Fruit fly (Drosophila melanogaster) whole organism, embryonic: Measurements from ENCODE around the gene Kr-h2.

Experiments
- CG10267 ChIP-seq: fragments of 200-800 bp; sonication (Bioruptor generic); optimal IDR thresholded peaks from 2 replicates; lab custom pipeline; 2018; ENCODE audit warnings: missing biosample characterization, mild to moderate bottlenecking, missing genetic modification characterization, moderate library complexity
- CG10321 ChIP-seq: fragments of 200-800 bp; sonication (Bioruptor generic); IDR thresholded peaks from 2 replicates; pipeline ENCODE4 v1.3.6; 2022; ENCODE audit warnings: missing biosample characterization, missing genetic modification characterization
- CG10654 ChIP-seq: fragments of 200-800 bp; sonication (Bioruptor generic); optimal IDR thresholded peaks from 2 replicates; lab custom pipeline; 2016; ENCODE audit warnings: missing biosample characterization, missing genetic modification characterization
- CG10959 ChIP-seq: fragments of 200-800 bp; sonication (Bioruptor generic); IDR thresholded peaks from 2 replicates; pipeline ENCODE4 v1.3.6; 2022; ENCODE audit warnings: missing biosample characterization, missing genetic modification characterization
- CG11456 ChIP-seq: fragments of 200-800 bp; sonication (Bioruptor generic); IDR thresholded peaks from 3 replicates; pipeline ENCODE4 v1.3.6; 2022; ENCODE audit warnings: missing biosample characterization, missing genetic modification characterization
- CG11560 ChIP-seq: fragments of 200-800 bp; sonication (Bioruptor generic); IDR thresholded peaks from 3 replicates; pipeline ENCODE4 v1.3.6; 2022; ENCODE audit warnings: missing biosample characterization, missing genetic modification characterization
- CG13296 ChIP-seq: fragments of 200-800 bp; sonication (Bioruptor generic); optimal IDR thresholded peaks from 3 replicates; lab custom pipeline; 2018; ENCODE audit warnings: missing biosample characterization, mild to moderate bottlenecking, missing genetic modification characterization
- CG14441 ChIP-seq: fragments of 200-800 bp; sonication (Bioruptor generic); IDR thresholded peaks from 2 replicates; pipeline ENCODE4 v1.3.6; 2022; ENCODE audit warnings: missing biosample characterization, missing genetic modification characterization
- CG15011 ChIP-seq: fragments of 200-800 bp; sonication (Bioruptor generic); optimal IDR thresholded peaks from 3 replicates; lab custom pipeline; 2018; ENCODE audit warnings: missing biosample characterization, mild to moderate bottlenecking, missing genetic modification characterization
- CG30020 ChIP-seq: fragments of 200-800 bp; optimal IDR thresholded peaks from 2 replicates; lab custom pipeline; 2019; ENCODE audit warnings: missing biosample characterization, mild to moderate bottlenecking, missing genetic modification characterization, moderate library complexity
- CG3065 ChIP-seq: fragments of 200-800 bp; sonication (Bioruptor generic); optimal IDR thresholded peaks from 2 replicates; lab custom pipeline; 2016; ENCODE audit warnings: missing biosample characterization, missing genetic modification characterization
- CG31365 ChIP-seq: fragments of 200-800 bp; sonication (Bioruptor generic); optimal IDR thresholded peaks from 2 replicates; lab custom pipeline; 2018; ENCODE audit warnings: missing biosample characterization, mild to moderate bottlenecking, missing genetic modification characterization
- CG3838 ChIP-seq: fragments of 200-800 bp; sonication (Bioruptor generic); optimal IDR thresholded peaks from 3 replicates; lab custom pipeline; 2016; ENCODE audit warnings: missing biosample characterization, missing genetic modification characterization
- CG3847 ChIP-seq: fragments of 200-800 bp; sonication (Bioruptor generic); IDR thresholded peaks from 2 replicates; pipeline ENCODE4 v1.3.6; 2022; ENCODE audit warnings: missing biosample characterization, missing genetic modification characterization
- CG4360 ChIP-seq: fragments of 200-800 bp; sonication (Bioruptor generic); IDR thresholded peaks from 2 replicates; pipeline ENCODE4 v1.3.6; 2022; ENCODE audit warnings: missing biosample characterization, missing genetic modification characterization
- CG6683 ChIP-seq: fragments of 200-800 bp; sonication (Bioruptor generic); optimal IDR thresholded peaks from 2 replicates; lab custom pipeline; 2017; ENCODE audit warnings: missing biosample characterization, mild to moderate bottlenecking, missing genetic modification characterization, missing genetic modification reagents
- CG7556 ChIP-seq: fragments of 200-800 bp; sonication (Bioruptor generic); optimal IDR thresholded peaks from 2 replicates; lab custom pipeline; 2017; ENCODE audit warnings: missing biosample characterization, mild to moderate bottlenecking, missing genetic modification characterization
- CG7745 ChIP-seq: fragments of 200-800 bp; sonication (Bioruptor generic); optimal IDR thresholded peaks from 2 replicates; lab custom pipeline; 2018; ENCODE audit warnings: missing biosample characterization, mild to moderate bottlenecking, missing genetic modification characterization, moderate library complexity
- CHES-1-like ChIP-seq: fragments of 200-800 bp; sonication (Bioruptor generic); optimal IDR thresholded peaks from 2 replicates; lab custom pipeline; 2016; ENCODE audit warnings: missing biosample characterization, missing genetic modification characterization
- CkIIα-i1 ChIP-seq: fragments of 200-800 bp; sonication (Bioruptor generic); IDR thresholded peaks from 2 replicates; pipeline ENCODE4 v1.3.6; 2022; ENCODE audit warnings: missing biosample characterization, missing genetic modification characterization
- Dfd ChIP-seq, 2 experiments: fragments of >200 bp; optimal IDR thresholded peaks; 2 replicates each; lab custom pipeline; 2017; ENCODE audit warnings: missing biosample characterization in 2 of 2, missing genetic modification characterization in 2 of 2
- Doc2 ChIP-seq: fragments of 200-800 bp; sonication (Bioruptor generic); IDR thresholded peaks from 2 replicates; pipeline ENCODE4 v1.3.6; 2022; ENCODE audit warnings: missing biosample characterization, missing genetic modification characterization
- Dp ChIP-seq: fragments of 200-800 bp; sonication (Bioruptor generic); optimal IDR thresholded peaks from 2 replicates; lab custom pipeline; 2018; ENCODE audit warnings: missing biosample characterization, mild to moderate bottlenecking, missing genetic modification characterization, moderate library complexity
- Eip74EF ChIP-seq, 2 experiments: fragments of 200-800 bp in 1 of 2; fragments of >200 bp in 1 of 2; sonication (Bioruptor generic) in 1 of 2; optimal IDR thresholded peaks; 2 replicates each; lab custom pipeline; 2017 to 2019; ENCODE audit warnings: missing biosample characterization in 2 of 2, missing genetic modification characterization in 2 of 2, mild to moderate bottlenecking in 1 of 2, moderate library complexity in 1 of 2
- Fer2 ChIP-seq: fragments of 200-800 bp; sonication (Bioruptor generic); optimal IDR thresholded peaks from 2 replicates; lab custom pipeline; 2018; ENCODE audit warnings: missing biosample characterization, mild to moderate bottlenecking, missing genetic modification characterization, moderate library complexity
- Fer3 ChIP-seq: fragments of 200-800 bp; sonication (Bioruptor generic); optimal IDR thresholded peaks from 2 replicates; lab custom pipeline; 2018; ENCODE audit warnings: missing biosample characterization, mild to moderate bottlenecking, missing genetic modification characterization, moderate library complexity
- Hr39 ChIP-seq: fragments of >200 bp; optimal IDR thresholded peaks from 2 replicates; lab custom pipeline; 2017
- Mad ChIP-seq: fragments of 200-800 bp; sonication (Bioruptor generic); optimal IDR thresholded peaks from 2 replicates; lab custom pipeline; 2016; ENCODE audit warnings: missing biosample characterization, missing genetic modification characterization
- Meics ChIP-seq: fragments of 200-800 bp; sonication (Bioruptor generic); optimal IDR thresholded peaks from 2 replicates; lab custom pipeline; 2017; ENCODE audit warnings: missing biosample characterization, mild to moderate bottlenecking, missing genetic modification characterization
- NfI ChIP-seq: fragments of 200-800 bp; sonication (Bioruptor generic); optimal IDR thresholded peaks from 3 replicates; lab custom pipeline; 2018; ENCODE audit warnings: missing biosample characterization, mild to moderate bottlenecking, missing genetic modification characterization, moderate library complexity
- Side ChIP-seq: fragments of 200-800 bp; sonication (Bioruptor generic); optimal IDR thresholded peaks from 2 replicates; lab custom pipeline; 2016; ENCODE audit warnings: missing biosample characterization, missing genetic modification characterization
- br ChIP-seq: fragments of >200 bp; optimal IDR thresholded peaks from 2 replicates; lab custom pipeline; 2017
- cato ChIP-seq: fragments of 200-800 bp; sonication (Bioruptor generic); optimal IDR thresholded peaks from 2 replicates; lab custom pipeline; 2016; ENCODE audit warnings: missing biosample characterization, missing genetic modification characterization, borderline replicate concordance
- corto ChIP-seq: fragments of 200-800 bp; sonication (Bioruptor generic); optimal IDR thresholded peaks from 2 replicates; lab custom pipeline; 2016; ENCODE audit warnings: missing biosample characterization, mild to moderate bottlenecking, missing genetic modification characterization, moderate library complexity
- cwo ChIP-seq: fragments of 200-800 bp; sonication (Bioruptor generic); optimal IDR thresholded peaks from 3 replicates; lab custom pipeline; 2017; ENCODE audit warnings: missing biosample characterization, missing genetic modification characterization, mild to moderate bottlenecking, moderate library complexity, missing genetic modification reagents
- danr ChIP-seq: fragments of 200-800 bp; sonication (Bioruptor generic); IDR thresholded peaks from 2 replicates; pipeline ENCODE4 v1.3.6; 2022; ENCODE audit warnings: missing biosample characterization, missing genetic modification characterization
- dysf ChIP-seq: fragments of 200-800 bp; sonication (Bioruptor generic); IDR thresholded peaks from 3 replicates; pipeline ENCODE4 v1.3.6; 2022; ENCODE audit warnings: missing biosample characterization, missing genetic modification characterization
- ewg ChIP-seq: fragments of 200-800 bp; sonication (Bioruptor generic); optimal IDR thresholded peaks from 3 replicates; lab custom pipeline; 2017; ENCODE audit warnings: mild to moderate bottlenecking, missing biosample characterization, missing genetic modification reagents, missing genetic modification characterization
- fd102C ChIP-seq: fragments of 200-800 bp; sonication (Bioruptor generic); optimal IDR thresholded peaks from 2 replicates; lab custom pipeline; 2018; ENCODE audit warnings: missing biosample characterization, mild to moderate bottlenecking, missing genetic modification characterization, moderate library complexity
- kay ChIP-seq: fragments of 200-800 bp; sonication (Bioruptor generic); optimal IDR thresholded peaks from 2 replicates; lab custom pipeline; 2016; ENCODE audit warnings: missing biosample characterization, missing genetic modification characterization
- kni ChIP-seq: fragments of 200-800 bp; sonication (Bioruptor generic); optimal IDR thresholded peaks from 3 replicates; lab custom pipeline; 2017; ENCODE audit warnings: mild to moderate bottlenecking, missing biosample characterization, missing genetic modification reagents, missing genetic modification characterization
- knrl ChIP-seq: fragments of 200-800 bp; sonication (Bioruptor generic); IDR thresholded peaks from 3 replicates; pipeline ENCODE4 v1.3.6; 2022; ENCODE audit warnings: missing biosample characterization, missing genetic modification characterization; ENCODE audit not compliant: partially characterized antibody
- nerfin-1 ChIP-seq: fragments of 200-800 bp; sonication (Bioruptor generic); optimal IDR thresholded peaks from 3 replicates; lab custom pipeline; 2019; ENCODE audit warnings: missing biosample characterization, mild to moderate bottlenecking, missing genetic modification characterization, moderate library complexity
- odd ChIP-seq: fragments of 200-800 bp; sonication (Bioruptor generic); optimal IDR thresholded peaks from 2 replicates; lab custom pipeline; 2017; ENCODE audit warnings: missing biosample characterization, mild to moderate bottlenecking, missing genetic modification characterization
- psq ChIP-seq: fragments of 200-800 bp; sonication (Bioruptor generic); optimal IDR thresholded peaks from 2 replicates; lab custom pipeline; 2017; ENCODE audit warnings: missing biosample characterization, missing genetic modification characterization
- row ChIP-seq: fragments of 200-800 bp; sonication (Bioruptor generic); IDR thresholded peaks from 3 replicates; pipeline ENCODE4 v1.3.6; 2022; ENCODE audit warnings: missing biosample characterization, missing genetic modification characterization
- sr ChIP-seq: fragments of 200-800 bp; sonication (Bioruptor generic); IDR thresholded peaks from 3 replicates; pipeline ENCODE4 v1.3.6; 2022; ENCODE audit warnings: missing biosample characterization, missing genetic modification characterization
- tup ChIP-seq: fragments of 200-800 bp; sonication (Bioruptor generic); optimal IDR thresholded peaks from 2 replicates; lab custom pipeline; 2016; ENCODE audit warnings: missing biosample characterization, mild to moderate bottlenecking, missing genetic modification characterization, moderate library complexity
- z ChIP-seq: fragments of 200-800 bp; sonication (Bioruptor generic); IDR thresholded peaks from 3 replicates; pipeline ENCODE4 v1.3.6; 2022; ENCODE audit warnings: missing biosample characterization, missing genetic modification characterization
- zfh1 ChIP-seq: fragments of 200-800 bp; sonication (Bioruptor generic); IDR thresholded peaks from 3 replicates; pipeline ENCODE4 v1.3.6; 2022; ENCODE audit warnings: missing biosample characterization, missing genetic modification characterization

Gene Kr-h2

dm6 chr2L:6062382-6063082 lies 8.3 kb upstream of the Kr-h2 start, which contains the start of the genes ND-51 and CG13994 (continued):
- TF ChIP-seq CG15011 (GFP tag; lab: Kevin White, UChicago) (no peak), kni (GFP tag; lab: Kevin White, UChicago) (peak; percentile 75), CkIIα-i1 (GFP tag; lab: Robert Waterston, UW) (no peak), Mad (GFP tag; lab: Kevin White, UChicago) (peak; percentile 93), nerfin-1 (tag; lab: Kevin White, UChicago) (peak; percentile 71), CG3847 (peak; percentile 88), Eip74EF (GFP tag; optimal IDR thresholded peaks at IDR 0.05; lab: Kevin White, UChicago) (no peak), CG4360 (GFP tag; lab: Robert Waterston, UW) (0 out of 2 replicates have a peak, but pooled peaks have one; percentile 45), CG13296 (GFP tag; lab: Kevin White, UChicago) (peak; percentile 80), Dp (GFP tag; lab: Kevin White, UChicago) (peak; percentile 15), cato (GFP tag; lab: Kevin White, UChicago) (peak; percentile 40), danr (no peak), tup (peak; percentile 75), Fer2 (tag; lab: Kevin White, UChicago) (peak; percentile 82), CG3838 (GFP tag; lab: Kevin White, UChicago) (peak; percentile 70), CG3065 (GFP tag; lab: Kevin White, UChicago) (peak; percentile 43), knrl (peak; percentile 50; the same call in 2 of the 3 replicates), CG6683 (GFP tag; lab: Kevin White, UChicago) (peak; percentile 44), CG10959 (GFP tag; lab: Robert Waterston, UW) (peak; percentile 59), Meics (GFP tag; lab: Kevin White, UChicago) (peak; percentile 79), cwo (peak; percentile 70), CG11456 (peak; percentile 86), CG30020 (peak; percentile 97), br (lab: Kevin White, UChicago) (no peak), ewg (peak; percentile 87), row (GFP tag; lab: Robert Waterston, UW) (peak; percentile 95), Side (peak; percentile 82), Fer3 (tag; lab: Kevin White, UChicago) (peak; percentile 83), fd102C (GFP tag; lab: Kevin White, UChicago) (no peak), CG11560 (tag; lab: Robert Waterston, UW) (peak; percentile 59; the same call in 2 of the 3 replicates), Doc2 (GFP tag; lab: Robert Waterston, UW) (no peak), CHES-1-like (peak; percentile 79), psq (peak; percentile 17), zfh1 (GFP tag; lab: Robert Waterston, UW) (peak; percentile 87), CG14441 (GFP tag; lab: Robert Waterston, UW) (peak; percentile 83), kay (GFP tag; lab: Kevin White, UChicago) (peak; percentile 31), corto (GFP tag; lab: Kevin White, UChicago) (no peak), CG10267 (tag; lab: Kevin White, UChicago) (peak; percentile 79), z (GFP tag; lab: Robert Waterston, UW) (no peak), CG7556 (GFP tag; lab: Kevin White, UChicago) (peak; percentile 61), CG7745 (tag; lab: Kevin White, UChicago) (peak; percentile 74), Dfd (GFP tag; optimal IDR thresholded peaks at IDR 0.05; lab: Kevin White, UChicago) (no peak), CG31365 (tag; lab: Kevin White, UChicago) (no peak), odd (GFP tag; lab: Kevin White, UChicago) (no peak), CG10654 (GFP tag; lab: Kevin White, UChicago) (peak; percentile 86), NfI (GFP tag; lab: Kevin White, UChicago) (peak; percentile 87), sr (peak; percentile 45; the same call in 1 of the 3 replicates), Hr39 (lab: Kevin White, UChicago) (no peak), dysf (GFP tag; lab: Robert Waterston, UW) (peak; percentile 84), CG10321 (GFP tag; lab: Robert Waterston, UW) (no peak)
